Fruit fly (Drosophila melanogaster) whole organism: ENCODE measurements around the gene sra.

Experiments
- CG8478 ChIP-seq: fragments of >200 bp; optimal IDR thresholded peaks from 2 replicates; lab custom pipeline; 2018; ENCODE audit warnings: inconsistent platforms
- Dll ChIP-seq: fragments of >200 bp; optimal IDR thresholded peaks from 2 replicates; lab custom pipeline; 2017
- EcR ChIP-seq, 2 experiments: fragments of >200 bp; optimal IDR thresholded peaks; 2 replicates each; lab custom pipeline; 2017; ENCODE audit warnings: missing biosample characterization in 2 of 2, missing genetic modification characterization in 2 of 2, missing genetic modification reagents in 2 of 2
- pan ChIP-seq: fragments of >200 bp; optimal IDR thresholded peaks from 2 replicates; lab custom pipeline; 2017
- psq ChIP-seq: fragments of >200 bp; optimal IDR thresholded peaks from 2 replicates; lab custom pipeline; 2017
- usp ChIP-seq: fragments of >200 bp; optimal IDR thresholded peaks from 2 replicates; lab custom pipeline; 2017; ENCODE audit warnings: missing biosample characterization, missing genetic modification characterization, mixed read lengths

The sra gene

DNA sequence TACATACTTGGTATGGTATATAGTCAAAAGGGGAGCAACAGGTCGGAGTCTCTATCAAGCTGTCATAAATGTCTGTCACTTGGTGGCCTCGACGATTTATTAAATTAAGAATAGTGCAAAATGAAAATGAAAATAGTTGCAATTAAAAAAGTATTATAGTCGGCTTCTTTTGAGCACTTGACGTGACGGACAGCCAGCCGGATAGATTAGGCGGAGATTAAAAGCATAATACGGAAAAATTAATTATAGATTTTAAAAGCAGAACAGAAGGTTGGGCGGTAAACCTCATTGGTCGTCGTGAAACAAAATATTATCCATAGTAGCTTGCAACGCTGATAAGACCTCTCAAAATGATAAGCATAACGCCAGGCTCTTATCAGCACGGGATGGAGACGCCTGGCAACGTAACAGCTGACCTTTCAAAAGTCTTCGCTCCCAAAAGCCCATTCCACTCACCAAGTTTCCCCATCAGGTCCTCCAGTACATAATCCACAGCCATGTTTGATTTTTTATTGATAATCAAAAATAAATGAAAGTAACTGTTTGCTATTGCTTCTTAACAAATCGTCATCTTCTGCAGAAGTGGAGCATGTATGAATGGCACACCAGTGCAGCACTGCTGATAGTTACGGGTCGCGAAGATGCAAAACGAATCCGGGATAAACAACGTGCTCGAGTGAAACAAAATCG, 15.7 kb downstream of the sra start:
- no peak for TF ChIP-seq psq
- no peak for TF ChIP-seq usp (GFP tag; lab: Kevin White, UChicago)
- no peak for TF ChIP-seq EcR (GFP tag; optimal IDR thresholded peaks at IDR 0.05; lab: Kevin White, UChicago)
- no peak for TF ChIP-seq CG8478 (lab: Kevin White, UChicago)
- TF ChIP-seq Dll (lab: Kevin White, UChicago): no peak
- no peak for TF ChIP-seq pan (lab: Kevin White, UChicago)

DNA sequence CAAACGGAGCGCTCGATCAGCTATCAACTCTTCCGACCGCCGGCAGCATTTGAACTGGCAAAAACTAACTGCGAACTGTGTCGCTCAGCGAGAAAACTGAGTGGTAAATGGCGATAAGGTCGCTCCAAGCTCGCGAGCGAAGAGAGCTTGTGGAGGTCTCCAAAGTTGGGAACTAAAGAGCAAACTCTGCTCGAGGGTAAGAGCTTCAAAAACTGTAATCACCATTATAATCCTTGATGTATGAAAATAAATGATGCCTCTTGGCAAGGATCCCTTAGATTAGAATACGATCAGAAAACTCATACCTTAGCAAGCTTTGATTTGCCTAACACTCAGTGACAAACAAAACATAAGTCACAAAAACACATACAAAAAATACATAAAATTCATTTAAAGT, 16.2 kb downstream of the sra start, which contains the start of the genes CG6126 and CG31287:
CG6126 (minus strand) TSS at position 59 of the 397 bp plus-strand sequence.
CG31287 (plus strand) TSS at position 347 of the 397 bp plus-strand sequence.
- TF ChIP-seq usp (GFP tag; lab: Kevin White, UChicago) (no peak), Dll (lab: Kevin White, UChicago) (no peak), EcR (GFP tag; optimal IDR thresholded peaks at IDR 0.05; lab: Kevin White, UChicago) (no peak), CG8478 (lab: Kevin White, UChicago) (no peak), psq (no peak), pan (lab: Kevin White, UChicago) (no peak)

DNA sequence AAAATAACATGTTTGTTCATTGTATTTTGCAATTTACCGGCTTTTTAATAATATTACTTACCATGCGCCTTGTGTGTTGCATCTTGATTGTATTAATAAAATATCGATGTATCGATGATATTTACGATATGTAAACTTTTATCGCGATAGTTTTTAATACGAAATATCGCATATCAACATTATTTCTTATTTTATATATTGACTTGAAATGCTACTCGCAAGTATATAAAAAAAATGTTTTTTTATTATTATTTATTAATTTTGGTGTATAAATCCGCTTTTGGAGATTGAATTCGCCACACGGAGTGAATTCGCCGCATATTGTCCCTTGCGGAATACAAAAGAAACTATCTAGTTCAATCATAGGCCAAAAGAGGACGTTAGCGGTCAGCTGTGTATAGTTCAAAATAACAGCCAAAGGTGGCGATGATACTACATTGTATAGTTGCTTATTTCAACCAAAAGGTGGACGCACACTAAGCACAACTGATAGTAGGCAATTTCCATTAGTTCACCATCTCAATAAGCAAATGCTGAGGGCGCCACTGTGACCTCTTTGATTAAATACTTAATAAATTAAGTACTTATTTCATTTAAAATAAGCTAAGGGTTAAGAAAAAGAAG, 18.5 kb downstream of the sra start, which contains the start of gene mtSSB:
mtSSB (minus strand) TSS at position 96 of the 624 bp plus-strand sequence.
- TF ChIP-seq CG8478 (lab: Kevin White, UChicago) (peak; percentile 5), pan (lab: Kevin White, UChicago) (no peak)

DNA sequence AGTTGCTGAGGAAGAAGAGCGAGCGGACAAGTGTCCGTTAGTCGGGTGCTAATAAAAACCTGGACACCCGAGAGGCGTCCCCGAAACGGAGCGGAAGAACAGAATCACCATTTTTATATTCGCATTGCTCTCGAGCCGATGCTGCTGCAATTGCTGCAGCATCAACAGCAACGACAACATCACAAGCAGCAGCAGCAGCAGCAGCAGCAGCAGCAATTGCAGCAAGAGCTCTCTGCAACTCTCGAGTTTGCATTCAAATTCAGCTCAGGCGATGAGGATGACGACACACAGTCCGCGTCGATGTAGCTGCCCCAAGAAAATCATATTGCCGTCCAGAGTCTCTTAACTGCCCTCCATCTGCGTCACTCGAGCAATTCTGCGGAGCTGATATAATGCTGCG, 19.4 kb downstream of the sra start:
- no peak for TF ChIP-seq CG8478 (lab: Kevin White, UChicago)
- TF ChIP-seq EcR (GFP tag; optimal IDR thresholded peaks at IDR 0.05; lab: Kevin White, UChicago): no peak
- TF ChIP-seq pan (lab: Kevin White, UChicago): no peak
- TF ChIP-seq Dll (lab: Kevin White, UChicago): no peak
- TF ChIP-seq usp (GFP tag; lab: Kevin White, UChicago): no peak
- no peak for TF ChIP-seq psq

DNA sequence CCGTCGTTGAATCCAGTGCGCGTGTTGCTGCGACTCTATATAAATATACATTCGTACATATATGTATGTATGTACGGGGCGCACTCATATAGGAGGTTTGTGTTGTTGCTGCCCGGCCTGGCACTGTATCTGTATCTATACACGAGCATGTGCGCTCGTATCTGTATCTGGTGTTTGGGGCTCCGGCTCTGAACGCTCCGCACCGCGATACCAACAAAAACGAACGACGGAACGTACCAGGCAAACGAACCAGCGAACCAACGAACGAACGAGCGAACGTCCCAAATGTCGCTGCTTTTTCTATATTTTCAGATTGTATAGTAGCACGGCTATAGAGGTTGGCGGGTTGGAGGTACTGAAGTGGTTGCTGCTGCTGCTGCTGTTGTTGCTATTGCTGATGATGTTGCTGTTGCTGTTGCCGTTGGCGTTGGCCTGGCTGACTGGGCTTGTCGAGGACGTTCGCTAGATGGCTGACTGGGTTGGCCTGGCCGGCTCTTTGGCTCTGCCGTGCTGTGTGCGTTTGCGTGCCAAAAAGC, 20.3 kb downstream of the sra start:
- TF ChIP-seq usp (GFP tag; lab: Kevin White, UChicago): no peak
- TF ChIP-seq psq: no peak
- peak in 1 of 2 experiments; percentile 41 for TF ChIP-seq EcR (GFP tag; optimal IDR thresholded peaks at IDR 0.05; lab: Kevin White, UChicago)

DNA sequence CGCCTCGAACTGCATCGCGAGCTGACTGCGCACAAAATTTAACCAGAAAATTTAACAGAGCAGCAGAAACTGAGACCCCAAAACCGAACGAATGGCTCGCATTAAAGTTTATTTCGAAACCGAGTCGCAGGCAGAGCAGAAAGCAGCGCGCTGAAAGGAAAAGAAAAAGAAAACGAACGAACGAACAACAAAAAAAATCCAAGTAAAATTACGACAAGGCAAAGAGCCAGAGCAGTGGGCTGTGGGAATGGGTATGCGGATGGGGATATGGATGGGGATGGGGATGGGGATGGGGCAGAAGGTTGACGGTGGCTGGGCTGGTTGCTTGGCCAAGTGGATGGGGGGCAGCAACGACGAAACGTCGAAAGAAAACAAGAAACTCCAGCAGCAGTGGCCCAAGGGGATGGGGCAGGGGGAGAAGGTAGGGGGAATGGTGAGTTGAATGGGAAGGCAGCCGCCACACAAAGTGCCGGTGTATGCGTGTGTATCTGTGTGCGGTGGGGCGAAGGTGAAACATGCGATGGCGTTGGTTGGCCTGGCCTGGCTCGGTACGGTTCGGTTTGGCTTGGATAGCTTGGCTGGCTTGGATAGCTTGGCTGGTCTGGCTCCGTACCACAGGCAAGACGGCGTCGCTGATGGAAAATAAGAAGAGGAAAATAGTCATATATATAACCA, 21.4 kb downstream of the sra start:
- TF ChIP-seq usp (GFP tag; lab: Kevin White, UChicago) (no peak), pan (lab: Kevin White, UChicago) (no peak), CG8478 (lab: Kevin White, UChicago) (no peak), EcR (GFP tag; optimal IDR thresholded peaks at IDR 0.05; lab: Kevin White, UChicago) (peak in 1 of 2 experiments; percentile 19)

DNA sequence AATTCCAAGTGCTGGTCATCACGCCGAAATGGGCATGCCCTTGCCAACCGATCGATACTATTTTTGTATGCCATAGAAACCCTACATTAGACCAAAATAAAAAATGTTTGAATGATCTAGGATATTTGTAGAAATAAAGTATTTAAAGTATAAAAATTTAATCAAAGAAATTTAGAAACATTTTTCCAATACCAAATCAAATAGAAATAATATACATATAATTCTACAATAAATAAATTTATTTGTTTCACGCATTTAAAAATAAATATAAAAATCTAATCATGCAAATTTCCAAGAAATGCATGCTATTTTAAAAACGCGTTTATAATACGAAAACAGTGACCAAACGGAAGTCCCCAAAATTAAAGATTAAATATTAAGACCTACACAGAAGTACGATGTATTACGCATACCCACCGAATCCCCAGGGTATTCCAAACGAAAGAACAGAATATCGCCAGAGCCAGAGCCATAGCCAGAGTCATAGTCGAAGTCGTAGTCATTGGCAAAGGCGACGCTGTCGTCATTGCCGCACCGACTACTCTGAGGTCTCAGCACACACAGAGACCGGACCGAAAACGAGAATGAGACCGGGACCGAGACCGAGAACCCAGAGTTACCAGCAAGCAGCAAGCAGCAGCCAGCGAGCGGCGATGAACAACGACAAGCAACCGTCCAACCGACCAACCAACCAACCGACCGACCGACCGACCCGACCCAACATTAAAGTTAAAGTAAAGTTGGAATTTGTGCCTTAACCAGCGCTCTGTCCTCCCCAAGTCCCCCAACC, 22.3 kb downstream of the sra start:
- TF ChIP-seq Dll (lab: Kevin White, UChicago) (no peak), pan (lab: Kevin White, UChicago) (peak; percentile 70)

DNA sequence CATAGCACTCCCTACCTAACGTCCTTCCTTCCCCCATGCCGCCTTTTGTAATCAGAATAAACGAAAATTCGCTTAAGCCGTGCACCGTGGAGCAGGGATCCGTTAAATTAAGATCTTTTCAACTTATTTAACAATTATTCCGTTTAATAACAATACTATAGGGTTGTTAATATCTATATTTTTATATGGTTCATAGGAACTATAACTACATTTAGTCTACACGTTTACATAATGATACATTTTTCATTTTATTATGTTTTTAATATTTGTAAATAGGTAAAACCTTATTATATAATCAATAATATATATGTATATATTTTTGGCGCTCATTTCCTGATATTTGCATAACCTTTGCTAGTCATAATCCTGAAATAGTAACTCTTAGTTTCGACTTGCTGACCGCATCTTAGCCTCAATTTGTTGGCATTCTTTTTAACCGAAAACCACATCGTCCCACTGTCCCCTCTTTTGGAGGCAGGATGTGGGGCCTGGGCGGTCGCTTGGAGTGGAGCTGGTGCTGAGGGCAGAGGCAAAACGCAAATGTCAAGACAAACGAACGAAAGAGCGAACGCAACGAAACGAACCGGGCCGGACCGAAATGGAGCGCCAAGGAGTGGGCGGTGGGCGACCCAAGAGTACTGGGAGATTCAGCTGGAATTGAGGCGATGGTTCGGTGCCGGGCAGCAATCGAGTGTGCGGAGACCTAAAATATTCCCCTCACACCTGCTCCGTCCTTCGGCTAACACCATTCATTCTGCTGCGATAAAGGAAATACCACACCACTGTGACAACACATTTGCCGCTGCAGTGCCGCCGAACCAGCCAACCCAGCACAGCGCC, 23.1 kb downstream of the sra start:
- no peak for TF ChIP-seq EcR (GFP tag; optimal IDR thresholded peaks at IDR 0.05; lab: Kevin White, UChicago)
- TF ChIP-seq Dll (lab: Kevin White, UChicago): peak; percentile 23

DNA sequence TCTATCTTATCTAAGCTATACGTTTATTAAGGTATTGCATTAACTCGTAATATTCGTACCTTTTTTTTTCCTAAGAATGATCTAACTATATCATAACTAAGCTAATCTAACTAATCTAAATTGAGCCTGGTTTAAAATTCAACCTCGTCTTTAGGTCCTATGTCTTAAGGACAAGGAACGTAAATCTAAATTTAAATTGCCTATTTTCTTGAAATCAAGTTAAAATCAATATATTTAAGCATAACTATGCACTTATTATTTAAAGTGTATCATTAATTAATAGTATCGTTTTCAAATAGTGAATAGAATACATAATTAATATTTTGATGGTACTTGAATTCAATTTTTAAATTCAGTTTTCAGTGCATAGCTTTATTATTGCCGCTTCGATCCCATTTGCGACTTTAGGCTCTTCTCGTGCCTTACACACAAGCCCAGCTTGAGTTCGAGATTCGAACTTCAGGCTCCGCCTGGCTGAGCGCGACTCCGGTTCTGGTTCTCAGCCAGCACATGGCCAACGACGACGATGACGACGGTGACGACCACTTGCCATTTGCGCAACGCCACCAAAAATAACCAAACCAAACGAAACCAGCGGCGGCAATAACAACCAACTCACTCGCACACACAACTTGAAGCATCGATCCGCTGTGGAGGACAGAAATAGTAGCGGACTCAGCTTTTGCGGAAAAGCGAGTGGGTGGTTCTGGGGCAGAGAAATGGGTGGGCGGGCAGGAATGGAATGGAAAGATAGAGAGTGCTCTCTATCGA, 24.2 kb downstream of the sra start:
- TF ChIP-seq usp (GFP tag; lab: Kevin White, UChicago) (no peak), psq (no peak), EcR (GFP tag; optimal IDR thresholded peaks at IDR 0.05; lab: Kevin White, UChicago) (no peak), pan (lab: Kevin White, UChicago) (no peak), CG8478 (lab: Kevin White, UChicago) (no peak), Dll (lab: Kevin White, UChicago) (no peak)

DNA sequence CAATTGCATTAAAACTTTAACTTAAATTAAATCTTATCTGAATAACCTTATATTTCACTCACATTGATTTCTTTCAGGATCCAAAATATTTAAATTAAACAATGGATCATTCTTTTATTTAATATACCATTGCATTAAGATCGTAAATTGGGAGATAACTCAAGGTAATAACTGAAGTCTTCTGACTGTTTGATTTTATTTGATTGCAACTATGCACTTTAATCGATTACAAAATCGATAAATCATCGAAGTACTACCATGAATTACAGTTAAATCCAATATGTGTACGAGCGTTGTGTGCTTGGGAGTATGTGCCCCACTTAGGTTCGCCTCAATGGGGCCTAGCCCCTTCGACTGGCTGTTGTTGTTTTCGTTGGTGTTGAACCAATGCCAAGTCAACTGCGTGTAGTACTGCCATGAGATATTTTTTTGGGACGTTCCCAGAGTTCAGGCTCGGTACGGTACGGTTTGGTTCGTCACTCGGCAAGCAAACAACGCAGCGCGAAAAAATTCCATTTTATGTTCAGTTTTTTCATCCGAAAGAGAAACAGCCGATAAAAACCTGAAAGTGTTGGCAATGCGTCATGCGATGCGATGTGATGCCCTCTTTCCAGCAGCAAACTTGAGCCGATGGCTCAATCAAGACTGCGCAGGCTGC, 25.2 kb downstream of the sra start:
- no peak for TF ChIP-seq pan (lab: Kevin White, UChicago)
- no peak for TF ChIP-seq psq
- TF ChIP-seq Dll (lab: Kevin White, UChicago): no peak
- no peak for TF ChIP-seq EcR (GFP tag; optimal IDR thresholded peaks at IDR 0.05; lab: Kevin White, UChicago)
- no peak for TF ChIP-seq usp (GFP tag; lab: Kevin White, UChicago)
- no peak for TF ChIP-seq CG8478 (lab: Kevin White, UChicago)
